Worm (Caenorhabditis elegans) whole organism, young adult: Measurements from ENCODE around the gene gst-7.
A peak's percentile ranks its signal among the peaks of the same experiment; 100 is the strongest.
"Not testable (repeated sequence)": the region's sequence is repeated elsewhere in the genome, so short reads cannot be mapped to it uniquely, and the experiment has no call there.

Experiments
- B0261.1 ChIP-seq: sonication (generic microtip); optimal IDR thresholded peaks from 2 replicates; lab custom pipeline; 2016; ENCODE audit warnings: mild to moderate bottlenecking, missing genetic modification characterization, moderate library complexity, missing compliant biosample characterization
- B0336.3 ChIP-seq: fragments of 200-800 bp; sonication (Bioruptor generic); IDR thresholded peaks from 2 replicates; pipeline ENCODE4 v1.3.6; 2022; ENCODE audit warnings: missing genetic modification characterization, missing compliant biosample characterization
- C06A6.2 ChIP-seq: fragments of 200-800 bp; sonication (Bioruptor generic); conservative IDR thresholded peaks from 2 replicates; pipeline ENCODE4 v1.3.6; 2022; ENCODE audit warnings: missing genetic modification characterization, missing compliant biosample characterization
- F22D6.2 ChIP-seq: sonication (generic microtip); optimal IDR thresholded peaks from 2 replicates; lab custom pipeline; 2016; ENCODE audit warnings: mild to moderate bottlenecking, missing genetic modification characterization, missing compliant biosample characterization
- F23B12.7 ChIP-seq: sonication (generic microtip); optimal IDR thresholded peaks from 2 replicates; lab custom pipeline; 2017; ENCODE audit warnings: missing genetic modification characterization, mild to moderate bottlenecking, missing compliant biosample characterization, antibody characterized with exemption, moderate library complexity; ENCODE audit not compliant: insufficient read depth
- F33H1.4 ChIP-seq: fragments of 200-800 bp; sonication (Bioruptor generic); IDR thresholded peaks from 2 replicates; pipeline ENCODE4 v1.3.6; 2022; ENCODE audit warnings: missing genetic modification reagents, missing genetic modification characterization, missing compliant biosample characterization
- F39B2.1 ChIP-seq: fragments of 200-800 bp; sonication (Bioruptor generic); IDR thresholded peaks from 2 replicates; pipeline ENCODE4 v1.3.6; 2022; ENCODE audit warnings: missing genetic modification reagents, missing genetic modification characterization, missing compliant biosample characterization
- F52B5.7 ChIP-seq: sonication (generic microtip); optimal IDR thresholded peaks from 2 replicates; lab custom pipeline; 2016; ENCODE audit warnings: mild to moderate bottlenecking, missing genetic modification characterization, missing compliant biosample characterization
- F55B11.4 ChIP-seq: sonication (generic microtip); optimal IDR thresholded peaks from 2 replicates; lab custom pipeline; 2016; ENCODE audit warnings: missing compliant biosample characterization, missing genetic modification characterization, borderline replicate concordance; ENCODE audit not compliant: insufficient read depth
- K11D2.4 ChIP-seq: fragments of 200-800 bp; sonication (Bioruptor generic); IDR thresholded peaks from 2 replicates; pipeline ENCODE4 v1.3.6; 2022; ENCODE audit warnings: missing genetic modification reagents, missing genetic modification characterization, missing compliant biosample characterization
- T26A5.8 ChIP-seq: sonication (generic microtip); optimal IDR thresholded peaks from 2 replicates; lab custom pipeline; 2016; ENCODE audit warnings: missing genetic modification characterization, missing compliant biosample characterization
- Y53G8AR.9 ChIP-seq: fragments of 200-800 bp; sonication (Bioruptor generic); conservative IDR thresholded peaks from 2 replicates; pipeline ENCODE4 v1.3.6; 2022; ENCODE audit warnings: missing genetic modification reagents, missing genetic modification characterization, missing compliant biosample characterization
- Y56A3A.18 ChIP-seq: fragments of 200-800 bp; sonication (Bioruptor generic); IDR thresholded peaks from 2 replicates; pipeline ENCODE4 v1.3.6; 2022; ENCODE audit warnings: missing genetic modification reagents, missing genetic modification characterization, missing compliant biosample characterization
- Y79H2A.3 ChIP-seq: fragments of 200-800 bp; sonication (Bioruptor generic); conservative IDR thresholded peaks from 2 replicates; pipeline ENCODE4 v1.3.6; 2022; ENCODE audit warnings: missing genetic modification reagents, missing genetic modification characterization, missing compliant biosample characterization
- aptf-2 ChIP-seq: fragments of 200-800 bp; sonication (Bioruptor generic); conservative IDR thresholded peaks from 2 replicates; pipeline ENCODE4 v1.3.6; 2022; ENCODE audit warnings: missing genetic modification reagents, missing genetic modification characterization, missing compliant biosample characterization
- attf-5 ChIP-seq: fragments of 200-800 bp; sonication (Bioruptor generic); optimal IDR thresholded peaks from 2 replicates; lab custom pipeline; 2018; ENCODE audit warnings: mild to moderate bottlenecking, missing genetic modification characterization, missing compliant biosample characterization
- bed-1 ChIP-seq: fragments of 200-800 bp; sonication (Bioruptor generic); IDR thresholded peaks from 2 replicates; pipeline ENCODE4 v1.3.6; 2022; ENCODE audit warnings: missing genetic modification reagents, missing genetic modification characterization, missing compliant biosample characterization
- cebp-1 ChIP-seq, 2 experiments: fragments of 200-800 bp in 1 of 2; sonication (Bioruptor generic) in 1 of 2; sonication (generic microtip) in 1 of 2; IDR thresholded peaks in 1 of 2; optimal IDR thresholded peaks in 1 of 2; 2 replicates each; pipeline versions ENCODE4 v1.3.6 to Lab custom; 2017 to 2022; ENCODE audit warnings: missing compliant biosample characterization in 2 of 2, missing genetic modification characterization in 2 of 2, mild to moderate bottlenecking in 1 of 2, missing genetic modification reagents in 1 of 2, moderate library complexity in 1 of 2
- cebp-2 ChIP-seq: fragments of 200-800 bp; sonication (Bioruptor generic); IDR thresholded peaks from 2 replicates; pipeline ENCODE4 v1.3.6; 2022; ENCODE audit warnings: missing genetic modification characterization, missing compliant biosample characterization
- ceh-27 ChIP-seq: fragments of 200-800 bp; sonication (Bioruptor generic); optimal IDR thresholded peaks from 2 replicates; lab custom pipeline; 2018; ENCODE audit warnings: mild to moderate bottlenecking, missing genetic modification characterization, moderate library complexity, missing compliant biosample characterization
- ceh-40 ChIP-seq: fragments of 200-800 bp; sonication (Bioruptor generic); IDR thresholded peaks from 2 replicates; pipeline ENCODE4 v1.3.6; 2022; ENCODE audit warnings: missing genetic modification characterization, missing compliant biosample characterization
- die-1 ChIP-seq: sonication (generic microtip); optimal IDR thresholded peaks from 2 replicates; lab custom pipeline; 2016; ENCODE audit warnings: missing genotype, mild to moderate bottlenecking, missing genetic modification characterization, missing compliant biosample characterization
- dpl-1 ChIP-seq: fragments of 150-350 bp; optimal IDR thresholded peaks from 2 replicates; lab custom pipeline; 2014; ENCODE audit warnings: missing biosample characterization, missing genetic modification reagents, missing genetic modification characterization
- egl-44 ChIP-seq: fragments of 200-800 bp; sonication (Bioruptor generic); IDR thresholded peaks from 2 replicates; pipeline ENCODE4 v1.3.6; 2022; ENCODE audit warnings: missing genetic modification reagents, missing genetic modification characterization, missing compliant biosample characterization
- ets-4 ChIP-seq: fragments of 200-800 bp; sonication (Bioruptor generic); optimal IDR thresholded peaks from 2 replicates; lab custom pipeline; 2018; ENCODE audit warnings: mild to moderate bottlenecking, missing genetic modification characterization, missing compliant biosample characterization
- fkh-3 ChIP-seq: sonication (generic microtip); optimal IDR thresholded peaks from 2 replicates; lab custom pipeline; 2016; ENCODE audit warnings: mild to moderate bottlenecking, missing genetic modification characterization, missing compliant biosample characterization
- him-1 ChIP-seq: sonication (generic microtip); optimal IDR thresholded peaks from 2 replicates; lab custom pipeline; 2016; ENCODE audit warnings: missing genotype, missing genetic modification reagents, missing genetic modification characterization, missing compliant biosample characterization
- hmg-1.2 ChIP-seq: fragments of 200-800 bp; sonication (Bioruptor generic); IDR thresholded peaks from 2 replicates; pipeline ENCODE4 v1.3.6; 2022; ENCODE audit warnings: missing genetic modification reagents, missing genetic modification characterization, missing compliant biosample characterization
- lin-26 ChIP-seq: fragments of 200-800 bp; sonication (Bioruptor generic); IDR thresholded peaks from 2 replicates; pipeline ENCODE4 v1.3.6; 2022; ENCODE audit warnings: missing genetic modification reagents, missing genetic modification characterization, missing compliant biosample characterization
- madf-3 ChIP-seq: fragments of 200-800 bp; sonication (Bioruptor generic); IDR thresholded peaks from 2 replicates; pipeline ENCODE4 v1.3.6; 2022; ENCODE audit warnings: missing genetic modification reagents, missing genetic modification characterization, missing compliant biosample characterization
- madf-6 ChIP-seq: fragments of 200-800 bp; sonication (Bioruptor generic); IDR thresholded peaks from 2 replicates; pipeline ENCODE4 v1.3.6; 2022; ENCODE audit warnings: missing genetic modification reagents, missing genetic modification characterization, missing compliant biosample characterization
- madf-8 ChIP-seq: fragments of 200-800 bp; sonication (Bioruptor generic); conservative IDR thresholded peaks from 2 replicates; pipeline ENCODE4 v1.3.6; 2022; ENCODE audit warnings: missing genetic modification reagents, missing genetic modification characterization, missing compliant biosample characterization
- mcd-1 ChIP-seq: fragments of 200-800 bp; sonication (Bioruptor generic); IDR thresholded peaks from 2 replicates; pipeline ENCODE4 v1.3.6; 2022; ENCODE audit warnings: missing genetic modification reagents, missing genetic modification characterization, missing compliant biosample characterization
- nfyb-1 ChIP-seq: fragments of 200-800 bp; sonication (Bioruptor generic); IDR thresholded peaks from 2 replicates; pipeline ENCODE4 v1.3.6; 2022; ENCODE audit warnings: missing genetic modification reagents, missing genetic modification characterization, missing compliant biosample characterization
- nhr-179 ChIP-seq: sonication (generic microtip); optimal IDR thresholded peaks from 2 replicates; lab custom pipeline; 2016; ENCODE audit warnings: mild to moderate bottlenecking, missing genetic modification characterization, missing compliant biosample characterization
- nhr-90 ChIP-seq: sonication (generic microtip); optimal IDR thresholded peaks from 2 replicates; lab custom pipeline; 2016; ENCODE audit warnings: missing genotype, mild to moderate bottlenecking, missing genetic modification characterization, missing compliant biosample characterization
- pbrm-1 ChIP-seq: fragments of 200-800 bp; sonication (Bioruptor generic); IDR thresholded peaks from 2 replicates; pipeline ENCODE4 v1.3.6; 2022; ENCODE audit warnings: missing genetic modification reagents, missing genetic modification characterization, missing compliant biosample characterization
- rcor-1 ChIP-seq: fragments of 200-800 bp; sonication (Bioruptor generic); IDR thresholded peaks from 2 replicates; pipeline ENCODE4 v1.3.6; 2022; ENCODE audit warnings: missing genetic modification reagents, missing genetic modification characterization, missing compliant biosample characterization
- rpc-1 ChIP-seq, 2 experiments: fragments of 150-350 bp in 1 of 2; sonication (generic microtip) in 1 of 2; optimal IDR thresholded peaks; 2 replicates each; lab custom pipeline; 2014 to 2018; ENCODE audit warnings: missing biosample characterization in 1 of 2, missing genetic modification characterization in 1 of 2, missing genetic modification reagents in 1 of 2, missing genotype in 1 of 2
- sdz-38 ChIP-seq: sonication (generic microtip); optimal IDR thresholded peaks from 2 replicates; lab custom pipeline; 2016; ENCODE audit warnings: missing genotype, missing genetic modification characterization, missing compliant biosample characterization
- sptf-2 ChIP-seq: fragments of 200-800 bp; sonication (Bioruptor generic); optimal IDR thresholded peaks from 2 replicates; lab custom pipeline; 2018; ENCODE audit warnings: mild to moderate bottlenecking, missing genetic modification characterization, missing compliant biosample characterization
- tbp1 ChIP-seq: fragments of 200-800 bp; sonication (Bioruptor generic); optimal IDR thresholded peaks from 2 replicates; lab custom pipeline; 2018; ENCODE audit warnings: mild to moderate bottlenecking, missing genetic modification characterization, missing compliant biosample characterization
- unc-62 ChIP-seq: fragments of 150-350 bp; optimal IDR thresholded peaks from 2 replicates; lab custom pipeline; 2014; ENCODE audit warnings: missing biosample characterization, missing genetic modification reagents, missing genetic modification characterization
- ztf-22 ChIP-seq: fragments of 200-800 bp; sonication (Bioruptor generic); optimal IDR thresholded peaks from 2 replicates; lab custom pipeline; 2018; ENCODE audit warnings: mild to moderate bottlenecking, missing genetic modification characterization, moderate library complexity, missing compliant biosample characterization
- ztf-25 ChIP-seq: fragments of 200-800 bp; sonication (Bioruptor generic); IDR thresholded peaks from 2 replicates; pipeline ENCODE4 v1.3.6; 2022; ENCODE audit warnings: missing genetic modification reagents, missing genetic modification characterization, missing compliant biosample characterization

gst-7 gene

DNA sequence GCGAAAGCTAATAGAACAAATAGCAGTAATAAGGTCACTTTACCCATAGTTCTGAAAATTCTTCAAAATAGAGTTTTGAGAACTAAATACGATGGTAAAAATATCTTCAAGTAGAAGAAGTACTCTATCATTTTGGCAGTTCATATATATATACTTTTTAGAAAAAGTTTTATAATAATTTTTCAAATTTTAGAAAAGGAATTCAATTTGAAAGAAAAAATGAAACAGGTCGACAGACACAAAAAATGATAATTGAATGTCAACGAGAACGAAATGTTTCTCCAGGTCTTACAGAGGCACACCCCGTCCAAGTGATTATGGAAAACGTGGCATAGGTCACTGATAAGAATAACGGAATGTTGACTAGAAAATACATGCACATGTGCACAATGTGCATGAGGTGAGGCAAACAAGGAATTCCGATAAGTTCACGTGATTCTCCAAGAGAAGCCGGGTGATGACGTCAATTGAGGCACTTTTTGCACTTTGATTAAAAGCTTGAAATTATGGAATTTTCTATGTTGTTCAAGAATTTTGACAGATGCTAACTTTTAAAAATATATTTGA is 43.4 kb downstream of the gst-7 start, which contains the start of gene aagr-2 (continued):
- TF ChIP-seq nhr-90 (tag; lab: Kevin White, UChicago) (peak; percentile 54), B0336.3 (GFP tag; lab: Robert Waterston, UW) (peak; percentile 25; the same call in 1 of the 2 replicates), F55B11.4 (tag; lab: Kevin White, UChicago) (no peak), sptf-2 (GFP tag; lab: Kevin White, UChicago) (no peak), F23B12.7 (no peak), sdz-38 (tag; lab: Kevin White, UChicago) (no peak), K11D2.4 (no peak), lin-26 (GFP tag; lab: Robert Waterston, UW) (no peak), ceh-27 (GFP tag; lab: Kevin White, UChicago) (no peak), madf-8 (no peak), Y79H2A.3 (GFP tag; lab: Robert Waterston, UW) (no peak), attf-5 (GFP tag; lab: Kevin White, UChicago) (no peak), ztf-22 (GFP tag; lab: Kevin White, UChicago) (peak; percentile 18), F52B5.7 (tag; lab: Kevin White, UChicago) (no peak), bed-1 (GFP tag; lab: Robert Waterston, UW) (no peak), dpl-1 (GFP tag; lab: Kevin White, UChicago) (no peak), B0261.1 (tag; lab: Kevin White, UChicago) (no peak), fkh-3 (no peak), F22D6.2 (tag; lab: Kevin White, UChicago) (peak; percentile 11), madf-6 (GFP tag; lab: Robert Waterston, UW) (no peak), T26A5.8 (tag; lab: Kevin White, UChicago) (no peak), unc-62 (no peak), die-1 (tag; lab: Kevin White, UChicago) (no peak), nhr-179 (tag; lab: Kevin White, UChicago) (no peak), rcor-1 (GFP tag; lab: Robert Waterston, UW) (no peak), egl-44 (GFP tag; lab: Robert Waterston, UW) (peak; percentile 74; the same call in 1 of the 2 replicates), ets-4 (GFP tag; lab: Kevin White, UChicago) (peak; percentile 44), madf-3 (GFP tag; lab: Robert Waterston, UW) (no peak), F39B2.1 (no peak), him-1 (no peak)

DNA sequence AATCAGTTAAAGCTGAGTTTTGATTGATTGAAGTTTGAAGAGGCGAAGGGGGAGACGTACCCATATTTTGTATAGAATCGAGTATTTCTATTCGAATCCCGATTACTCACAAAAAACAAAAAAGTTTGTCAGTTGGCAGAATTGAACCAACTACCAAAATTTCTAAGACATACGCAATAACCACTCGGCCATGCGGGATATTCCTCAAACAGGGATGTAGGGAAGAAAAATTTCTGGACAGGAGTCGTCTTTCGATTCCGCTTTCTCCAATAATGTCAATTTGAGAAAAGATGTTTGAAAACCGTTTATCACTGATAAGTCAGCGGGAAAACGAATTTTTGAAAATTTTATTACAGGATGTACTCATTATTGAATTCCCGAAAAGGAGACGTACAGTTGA is 46.5 kb downstream of the gst-7 start:
- TF ChIP-seq tbp1 (GFP tag; lab: Kevin White, UChicago) (peak; percentile 84), nfyb-1 (GFP tag; lab: Robert Waterston, UW) (peak; percentile 49; the same call in 1 of the 2 replicates), Y56A3A.18 (GFP tag; lab: Robert Waterston, UW) (0 out of 2 replicates have a peak, but pooled peaks have one; percentile 38), pbrm-1 (GFP tag; lab: Robert Waterston, UW) (0 out of 2 replicates have a peak, but pooled peaks have one; percentile 28), lin-26 (GFP tag; lab: Robert Waterston, UW) (peak; percentile 96), ztf-25 (GFP tag; lab: Robert Waterston, UW) (peak; percentile 87), F33H1.4 (GFP tag; lab: Robert Waterston, UW) (0 out of 2 replicates have a peak, but pooled peaks have one; percentile 16), mcd-1 (GFP tag; lab: Robert Waterston, UW) (0 out of 2 replicates have a peak, but pooled peaks have one; percentile 22), Y53G8AR.9 (0 out of 2 replicates have a peak, but pooled peaks have one; percentile 28), cebp-1 (GFP tag; IDR thresholded peaks at IDR 0.05; lab: Robert Waterston, UW) (peak; percentile 32; the same call in 1 of the 2 replicates), B0261.1 (tag; lab: Kevin White, UChicago) (peak; percentile 61), aptf-2 (0 out of 2 replicates have a peak, but pooled peaks have one; percentile 10), rcor-1 (GFP tag; lab: Robert Waterston, UW) (0 out of 2 replicates have a peak, but pooled peaks have one; percentile 13), hmg-1.2 (GFP tag; lab: Robert Waterston, UW) (peak; percentile 74), rpc-1 (tag; optimal IDR thresholded peaks at IDR 0.05; lab: Kevin White, UChicago) (peak; percentile 44), cebp-2 (0 out of 2 replicates have a peak, but pooled peaks have one; percentile 22), madf-6 (GFP tag; lab: Robert Waterston, UW) (peak; percentile 57; the same call in 1 of the 2 replicates), C06A6.2 (0 out of 2 replicates have a peak, but pooled peaks have one; percentile 15), ceh-40 (GFP tag; lab: Robert Waterston, UW) (0 out of 2 replicates have a peak, but pooled peaks have one; percentile 69)
- TF ChIP-seq cebp-1 (tag; optimal IDR thresholded peaks at IDR 0.05; lab: Kevin White, UChicago); rpc-1 (optimal IDR thresholded peaks at IDR 0.05; lab: Kevin White, UChicago): not testable (repeated sequence)
